Worm (Caenorhabditis elegans): ENCODE results near the gene T20D4.11.

T20D4.11 gene

ce11 chrV:3444777-3445089 is 46.2 kb downstream of the T20D4.11 start, which contains the start of gene cfz-2:
Gene cfz-2, minus strand, starts transcription at chrV:3444877.
- TF ChIP-seq nhr-129 (tag; optimal IDR thresholded peaks at IDR 0.05) (no peak), F13H6.1 (tag; optimal IDR thresholded peaks at IDR 0.05) (peak; percentile 29)

DNA sequence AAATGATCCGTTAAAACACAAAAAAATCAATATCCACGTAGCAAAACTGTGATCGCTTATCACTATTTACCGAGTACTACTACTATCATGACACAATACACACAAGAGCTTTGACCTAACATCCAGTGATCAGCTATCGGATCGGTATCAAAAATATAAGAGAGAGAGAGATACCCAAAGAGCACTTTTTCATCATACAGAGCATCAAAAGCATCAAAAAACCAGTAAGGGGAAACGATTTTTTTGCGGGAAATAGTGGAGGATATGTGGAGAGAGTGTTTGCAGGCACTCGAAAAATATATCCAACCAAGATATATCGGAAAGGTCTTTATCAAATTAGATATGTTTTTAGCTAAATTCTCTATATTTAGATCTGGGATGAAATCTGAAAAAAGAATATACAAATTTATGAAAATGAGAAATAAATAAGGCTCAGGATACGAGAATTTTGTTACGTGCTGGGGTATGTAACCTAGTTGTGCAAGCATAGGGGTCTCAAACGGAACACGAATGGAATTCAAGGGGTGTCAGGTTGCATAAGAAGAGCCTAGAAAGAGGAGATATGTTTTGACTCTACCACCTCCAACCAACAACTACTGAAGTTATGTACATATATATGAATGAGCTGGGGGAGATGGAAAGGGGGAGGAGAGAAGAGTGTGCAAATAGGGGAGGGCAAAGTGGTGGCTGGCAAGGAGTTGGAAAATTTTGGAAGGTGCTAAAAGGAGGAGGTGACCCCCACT is 46.8 kb downstream of the T20D4.11 start:
- no peak for TF ChIP-seq F13H6.1 (tag; optimal IDR thresholded peaks at IDR 0.05)
- TF ChIP-seq ztf-4 (tag; optimal IDR thresholded peaks at IDR 0.05), result no peak
- no peak for TF ChIP-seq elt-1 (tag; optimal IDR thresholded peaks at IDR 0.05)
- no peak for TF ChIP-seq egl-27 (tag; optimal IDR thresholded peaks at IDR 0.05)
- TF ChIP-seq crh-2 (tag; optimal IDR thresholded peaks at IDR 0.05), result no peak
- TF ChIP-seq dmd-4 (tag; optimal IDR thresholded peaks at IDR 0.05), result no peak
- TF ChIP-seq unc-39 (tag; optimal IDR thresholded peaks at IDR 0.05), result no peak
- TF ChIP-seq nhr-25 (tag; optimal IDR thresholded peaks at IDR 0.05), result no peak
- TF ChIP-seq ztf-1 (GFP tag; conservative IDR thresholded peaks at IDR 0.05), result no peak
- TF ChIP-seq nhr-12 (tag; optimal IDR thresholded peaks at IDR 0.05), result no peak
- no peak for TF ChIP-seq nhr-6 (tag; optimal IDR thresholded peaks at IDR 0.05)
- no peak for TF ChIP-seq ZK546.5 (tag; optimal IDR thresholded peaks at IDR 0.05)
- no peak for TF ChIP-seq mbf-1 (tag; optimal IDR thresholded peaks at IDR 0.05)
- TF ChIP-seq sem-4 (tag; optimal IDR thresholded peaks at IDR 0.05), result no peak
- no peak for TF ChIP-seq aly-2 (tag; optimal IDR thresholded peaks at IDR 0.05)

Data from whole organism, L2 larva.